Fruit fly (Drosophila melanogaster) whole organism, adult: ENCODE data around the gene nompB.
A peak's percentile ranks its signal among the peaks of the same experiment; 100 is the strongest.

Source experiments
- CG11617 ChIP-seq: fragments of 200-800 bp; sonication (Bioruptor generic); optimal IDR thresholded peaks from 2 replicates; lab custom pipeline; 2017; ENCODE audit warnings: mild to moderate bottlenecking, missing biosample characterization, missing genetic modification reagents, missing genetic modification characterization
- CG7045 ChIP-seq: fragments of 200-800 bp; sonication (Bioruptor generic); optimal IDR thresholded peaks from 2 replicates; lab custom pipeline; 2017; ENCODE audit warnings: missing biosample characterization, mild to moderate bottlenecking, missing genetic modification characterization
- Clk ChIP-seq: fragments of 200-800 bp; sonication (Bioruptor generic); optimal IDR thresholded peaks from 2 replicates; lab custom pipeline; 2017; ENCODE audit warnings: missing biosample characterization, missing genetic modification characterization
- bab1 ChIP-seq: fragments of 200-800 bp; sonication (Bioruptor generic); optimal IDR thresholded peaks from 3 replicates; lab custom pipeline; 2019; ENCODE audit warnings: missing biosample characterization, mild to moderate bottlenecking, missing genetic modification characterization, moderate library complexity
- cnc ChIP-seq, 2 experiments: fragments of >200 bp; optimal IDR thresholded peaks; 2 replicates each; lab custom pipeline; 2017
- kay ChIP-seq: fragments of 200-800 bp; sonication (Bioruptor generic); peaks from one replicate; lab custom pipeline; 2016; ENCODE audit warnings: missing biosample characterization, missing genetic modification characterization, borderline replicate concordance
- ovo ChIP-seq: fragments of 200-800 bp; sonication (Bioruptor generic); optimal IDR thresholded peaks from 2 replicates; lab custom pipeline; 2016; ENCODE audit warnings: missing biosample characterization, missing genetic modification characterization
- pad ChIP-seq: fragments of 200-800 bp; sonication (Bioruptor generic); optimal IDR thresholded peaks from 3 replicates; lab custom pipeline; 2017; ENCODE audit warnings: missing biosample characterization, missing genetic modification characterization, mild to moderate bottlenecking, moderate library complexity, missing genetic modification reagents

Gene nompB

DNA sequence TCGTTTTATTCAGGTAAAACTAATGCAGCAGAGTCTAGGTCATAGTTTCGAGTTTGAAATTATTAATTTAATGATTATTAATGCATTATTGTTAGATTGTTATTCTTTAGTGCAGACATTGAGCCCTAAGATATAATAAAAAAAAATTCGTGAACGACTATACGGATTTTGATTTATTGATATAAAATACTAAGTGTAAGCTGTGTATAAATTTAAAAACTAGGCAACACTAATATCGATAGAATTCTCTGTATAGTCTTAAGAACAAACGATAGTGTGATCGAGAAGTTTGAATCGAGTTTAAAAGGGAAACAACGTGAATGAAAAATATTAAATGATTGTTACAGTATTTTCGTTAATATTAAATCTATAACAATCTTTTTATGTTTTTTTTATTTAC, 29.6 kb downstream of the nompB start:
- TF ChIP-seq cnc (optimal IDR thresholded peaks at IDR 0.05; lab: Kevin White, UChicago) (no peak), ovo (GFP tag; lab: Kevin White, UChicago) (no peak), CG11617 (no peak), bab1 (GFP tag; lab: Kevin White, UChicago) (no peak), pad (GFP tag; lab: Kevin White, UChicago) (no peak), kay (no peak)

DNA sequence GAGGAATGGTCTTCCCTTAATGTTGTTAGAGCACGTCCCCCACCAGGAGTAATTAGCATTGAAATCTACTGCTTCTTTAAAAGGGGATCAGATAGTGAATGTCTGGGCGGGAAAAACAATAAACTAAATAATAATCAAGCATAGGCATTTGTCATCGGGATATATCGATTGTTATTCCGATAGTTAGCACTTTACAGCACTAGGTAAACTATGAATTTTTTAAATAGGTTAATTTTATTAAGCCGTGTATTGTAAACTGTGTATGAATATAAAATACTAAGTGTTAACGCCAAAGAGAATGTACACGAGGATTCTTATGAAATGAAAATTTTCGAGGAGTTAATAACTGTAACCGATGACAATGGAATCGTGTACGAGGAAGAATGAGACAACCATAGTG, 31.0 kb downstream of the nompB start:
- TF ChIP-seq bab1 (GFP tag; lab: Kevin White, UChicago): no peak
- TF ChIP-seq kay: peak; percentile 2
- no peak for TF ChIP-seq ovo (GFP tag; lab: Kevin White, UChicago)
- no peak for TF ChIP-seq CG7045 (GFP tag; lab: Kevin White, UChicago)
- TF ChIP-seq Clk (GFP tag; lab: Kevin White, UChicago): no peak
